Fruit fly (Drosophila melanogaster) whole organism, pupa: ENCODE results near the gene RpS7.

ENCODE experiments used
- CG12605 ChIP-seq: fragments of 200-800 bp; sonication (Bioruptor generic); IDR thresholded peaks from 2 replicates; pipeline ENCODE4 v1.3.6; 2022; ENCODE audit warnings: missing biosample characterization, missing genetic modification characterization
- CG13204 ChIP-seq: fragments of 200-800 bp; sonication (Bioruptor generic); optimal IDR thresholded peaks from 2 replicates; lab custom pipeline; 2018; ENCODE audit warnings: missing biosample characterization, mild to moderate bottlenecking, missing genetic modification characterization, moderate library complexity
- CG14655 ChIP-seq: fragments of 200-800 bp; sonication (Bioruptor generic); optimal IDR thresholded peaks from 3 replicates; lab custom pipeline; 2017; ENCODE audit warnings: mild to moderate bottlenecking, missing biosample characterization, missing genetic modification reagents, missing genetic modification characterization
- CG15710 ChIP-seq: fragments of 200-800 bp; sonication (Bioruptor generic); optimal IDR thresholded peaks from 2 replicates; lab custom pipeline; 2018; ENCODE audit warnings: missing biosample characterization, mild to moderate bottlenecking, missing genetic modification characterization, moderate library complexity
- CG17806 ChIP-seq: fragments of 200-800 bp; sonication (Bioruptor generic); optimal IDR thresholded peaks from 2 replicates; lab custom pipeline; 2018; ENCODE audit warnings: missing biosample characterization, mild to moderate bottlenecking, missing genetic modification characterization, moderate library complexity
- CG34367 ChIP-seq: fragments of 200-800 bp; sonication (Bioruptor generic); optimal IDR thresholded peaks from 2 replicates; lab custom pipeline; 2018; ENCODE audit warnings: missing biosample characterization, mild to moderate bottlenecking, missing genetic modification characterization
- CG9948 ChIP-seq: fragments of 200-800 bp; sonication (Bioruptor generic); optimal IDR thresholded peaks from 2 replicates; lab custom pipeline; 2018; ENCODE audit warnings: missing biosample characterization, mild to moderate bottlenecking, missing genetic modification characterization, moderate library complexity
- EcR ChIP-seq: fragments of 200-800 bp; sonication (Bioruptor generic); optimal IDR thresholded peaks from 3 replicates; lab custom pipeline; 2019; ENCODE audit warnings: missing biosample characterization, missing genetic modification characterization, mild to moderate bottlenecking, moderate library complexity, missing genetic modification reagents
- fd96Ca ChIP-seq: fragments of 200-800 bp; sonication (Bioruptor generic); IDR thresholded peaks from 3 replicates; pipeline ENCODE4 v1.3.6; 2022; ENCODE audit warnings: missing biosample characterization, missing genetic modification characterization
- rn ChIP-seq: fragments of 200-800 bp; sonication (Bioruptor generic); IDR thresholded peaks from 2 replicates; pipeline ENCODE4 v1.3.6; 2022; ENCODE audit warnings: missing biosample characterization, missing genetic modification characterization

- TF ChIP-seq CG34367: no peak
- no peak for TF ChIP-seq CG14655 (GFP tag; lab: Kevin White, UChicago)
- no peak for TF ChIP-seq CG9948 (tag; lab: Kevin White, UChicago)
- TF ChIP-seq EcR (GFP tag; lab: Kevin White, UChicago): no peak
- TF ChIP-seq fd96Ca (GFP tag; lab: Robert Waterston, UW): no peak
- TF ChIP-seq CG12605: no peak
- no peak for TF ChIP-seq CG13204 (GFP tag; lab: Kevin White, UChicago)
- TF ChIP-seq CG15710 (tag; lab: Kevin White, UChicago): no peak
- no peak for TF ChIP-seq CG17806 (tag; lab: Kevin White, UChicago)
- no peak for TF ChIP-seq rn (GFP tag; lab: Robert Waterston, UW)
These were observed 28.9 kb downstream of the RpS7 start, which contains the start of gene Bet5 for dm6 chr3R:30179934-30180333.
